Worm (Caenorhabditis elegans) whole organism, young adult: Measurements from ENCODE around the gene F35H12.1.

Experiments used
- B0019.2 ChIP-seq: fragments of 200-800 bp; sonication (Bioruptor generic); conservative IDR thresholded peaks from 2 replicates; pipeline ENCODE4 v1.3.6; 2022; ENCODE audit warnings: missing genetic modification reagents, missing genetic modification characterization, missing compliant biosample characterization
- B0261.1 ChIP-seq: sonication (generic microtip); optimal IDR thresholded peaks from 2 replicates; lab custom pipeline; 2016; ENCODE audit warnings: mild to moderate bottlenecking, missing genetic modification characterization, moderate library complexity, missing compliant biosample characterization
- F10E7.11 ChIP-seq: sonication (generic microtip); optimal IDR thresholded peaks from 2 replicates; lab custom pipeline; 2017; ENCODE audit warnings: mild to moderate bottlenecking, missing genetic modification characterization, moderate library complexity, missing compliant biosample characterization
- F23B12.7 ChIP-seq: sonication (generic microtip); optimal IDR thresholded peaks from 2 replicates; lab custom pipeline; 2017; ENCODE audit warnings: missing genetic modification characterization, mild to moderate bottlenecking, missing compliant biosample characterization, antibody characterized with exemption, moderate library complexity; ENCODE audit not compliant: insufficient read depth
- F33H1.4 ChIP-seq: fragments of 200-800 bp; sonication (Bioruptor generic); IDR thresholded peaks from 2 replicates; pipeline ENCODE4 v1.3.6; 2022; ENCODE audit warnings: missing genetic modification reagents, missing genetic modification characterization, missing compliant biosample characterization
- F49E8.2 ChIP-seq: sonication (generic microtip); optimal IDR thresholded peaks from 3 replicates; lab custom pipeline; 2017; ENCODE audit warnings: missing genetic modification characterization, mild to moderate bottlenecking, missing compliant biosample characterization, antibody characterized with exemption, moderate library complexity; ENCODE audit not compliant: insufficient read depth
- F57A8.1 ChIP-seq: fragments of 200-800 bp; sonication (Bioruptor generic); optimal IDR thresholded peaks from 2 replicates; lab custom pipeline; 2018; ENCODE audit warnings: mild to moderate bottlenecking, missing genetic modification characterization, moderate library complexity, missing compliant biosample characterization
- K11D2.4 ChIP-seq: fragments of 200-800 bp; sonication (Bioruptor generic); IDR thresholded peaks from 2 replicates; pipeline ENCODE4 v1.3.6; 2022; ENCODE audit warnings: missing genetic modification reagents, missing genetic modification characterization, missing compliant biosample characterization
- Y53G8AR.9 ChIP-seq: fragments of 200-800 bp; sonication (Bioruptor generic); conservative IDR thresholded peaks from 2 replicates; pipeline ENCODE4 v1.3.6; 2022; ENCODE audit warnings: missing genetic modification reagents, missing genetic modification characterization, missing compliant biosample characterization
- Y56A3A.18 ChIP-seq: fragments of 200-800 bp; sonication (Bioruptor generic); IDR thresholded peaks from 2 replicates; pipeline ENCODE4 v1.3.6; 2022; ENCODE audit warnings: missing genetic modification reagents, missing genetic modification characterization, missing compliant biosample characterization
- Y95B8A.8 ChIP-seq: fragments of 200-800 bp; sonication (Bioruptor generic); IDR thresholded peaks from 2 replicates; pipeline ENCODE4 v1.3.6; 2022; ENCODE audit warnings: missing genetic modification reagents, missing genetic modification characterization, missing compliant biosample characterization
- akir-1 ChIP-seq: fragments of 200-800 bp; sonication (Bioruptor generic); optimal IDR thresholded peaks from 2 replicates; lab custom pipeline; 2018; ENCODE audit warnings: mild to moderate bottlenecking, missing genetic modification characterization, moderate library complexity, missing compliant biosample characterization
- ama-1 ChIP-seq, 3 experiments: fragments of 150-350 bp in 1 of 3; sonication (generic microtip) in 2 of 3; optimal IDR thresholded peaks; 2 replicates each; lab custom pipeline; 2014 to 2018; ENCODE audit warnings: missing biosample characterization in 2 of 3, missing genetic modification characterization in 2 of 3, missing genetic modification reagents in 2 of 3
- aptf-2 ChIP-seq: fragments of 200-800 bp; sonication (Bioruptor generic); conservative IDR thresholded peaks from 2 replicates; pipeline ENCODE4 v1.3.6; 2022; ENCODE audit warnings: missing genetic modification reagents, missing genetic modification characterization, missing compliant biosample characterization
- atf-7 ChIP-seq: sonication (generic microtip); optimal IDR thresholded peaks from 2 replicates; lab custom pipeline; 2017; ENCODE audit warnings: mild to moderate bottlenecking, missing genetic modification characterization, missing compliant biosample characterization
- attf-5 ChIP-seq: fragments of 200-800 bp; sonication (Bioruptor generic); optimal IDR thresholded peaks from 2 replicates; lab custom pipeline; 2018; ENCODE audit warnings: mild to moderate bottlenecking, missing genetic modification characterization, missing compliant biosample characterization
- attf-6 ChIP-seq: fragments of 200-800 bp; sonication (Bioruptor generic); IDR thresholded peaks from 2 replicates; pipeline ENCODE4 v1.3.6; 2022; ENCODE audit warnings: missing genetic modification reagents, missing genetic modification characterization, missing compliant biosample characterization
- bed-2 ChIP-seq: fragments of 200-800 bp; sonication (Bioruptor generic); IDR thresholded peaks from 2 replicates; pipeline ENCODE4 v1.3.6; 2022; ENCODE audit warnings: missing genetic modification reagents, missing genetic modification characterization, missing compliant biosample characterization
- cebp-2 ChIP-seq: fragments of 200-800 bp; sonication (Bioruptor generic); IDR thresholded peaks from 2 replicates; pipeline ENCODE4 v1.3.6; 2022; ENCODE audit warnings: missing genetic modification characterization, missing compliant biosample characterization
- ceh-27 ChIP-seq: fragments of 200-800 bp; sonication (Bioruptor generic); optimal IDR thresholded peaks from 2 replicates; lab custom pipeline; 2018; ENCODE audit warnings: mild to moderate bottlenecking, missing genetic modification characterization, moderate library complexity, missing compliant biosample characterization
- ceh-40 ChIP-seq: fragments of 200-800 bp; sonication (Bioruptor generic); IDR thresholded peaks from 2 replicates; pipeline ENCODE4 v1.3.6; 2022; ENCODE audit warnings: missing genetic modification characterization, missing compliant biosample characterization
- die-1 ChIP-seq: sonication (generic microtip); optimal IDR thresholded peaks from 2 replicates; lab custom pipeline; 2016; ENCODE audit warnings: missing genotype, mild to moderate bottlenecking, missing genetic modification characterization, missing compliant biosample characterization
- dox-1 ChIP-seq: fragments of 200-800 bp; sonication (Bioruptor generic); IDR thresholded peaks from 2 replicates; pipeline ENCODE4 v1.3.6; 2022; ENCODE audit warnings: missing genetic modification reagents, missing genetic modification characterization, missing compliant biosample characterization
- dpff-1 ChIP-seq: sonication (generic microtip); optimal IDR thresholded peaks from 2 replicates; lab custom pipeline; 2017; ENCODE audit warnings: mild to moderate bottlenecking, missing genetic modification characterization, missing compliant biosample characterization
- dpl-1 ChIP-seq: fragments of 150-350 bp; optimal IDR thresholded peaks from 2 replicates; lab custom pipeline; 2014; ENCODE audit warnings: missing biosample characterization, missing genetic modification reagents, missing genetic modification characterization
- efl-1 ChIP-seq: fragments of 150-350 bp; optimal IDR thresholded peaks from 2 replicates; lab custom pipeline; 2014; ENCODE audit warnings: missing biosample characterization, missing genetic modification reagents, missing genetic modification characterization
- egl-18 ChIP-seq: fragments of 200-800 bp; sonication (Bioruptor generic); IDR thresholded peaks from 2 replicates; pipeline ENCODE4 v1.3.6; 2022; ENCODE audit warnings: missing genetic modification reagents, missing genetic modification characterization, missing compliant biosample characterization
- egrh-3 ChIP-seq: fragments of 200-800 bp; sonication (Bioruptor generic); IDR thresholded peaks from 2 replicates; pipeline ENCODE4 v1.3.6; 2022; ENCODE audit warnings: missing genetic modification reagents, missing genetic modification characterization, missing compliant biosample characterization
- ekl-4 ChIP-seq: fragments of 200-800 bp; sonication (Bioruptor generic); IDR thresholded peaks from 2 replicates; pipeline ENCODE4 v1.3.6; 2022; ENCODE audit warnings: missing genetic modification reagents, missing genetic modification characterization, missing compliant biosample characterization
- fkh-3 ChIP-seq: sonication (generic microtip); optimal IDR thresholded peaks from 2 replicates; lab custom pipeline; 2016; ENCODE audit warnings: mild to moderate bottlenecking, missing genetic modification characterization, missing compliant biosample characterization
- hlh-12 ChIP-seq: sonication (generic microtip); optimal IDR thresholded peaks from 2 replicates; lab custom pipeline; 2016; ENCODE audit warnings: missing genetic modification characterization, missing compliant biosample characterization
- hlh-26 ChIP-seq: fragments of 200-800 bp; sonication (Bioruptor generic); conservative IDR thresholded peaks from 2 replicates; pipeline ENCODE4 v1.3.6; 2022; ENCODE audit warnings: missing genetic modification reagents, missing genetic modification characterization, missing compliant biosample characterization
- hmg-20 ChIP-seq: fragments of 200-800 bp; sonication (Bioruptor generic); IDR thresholded peaks from 2 replicates; pipeline ENCODE4 v1.3.6; 2022; ENCODE audit warnings: missing genetic modification reagents, missing genetic modification characterization, missing compliant biosample characterization
- lir-1 ChIP-seq: fragments of 200-800 bp; sonication (Bioruptor generic); conservative IDR thresholded peaks from 2 replicates; pipeline ENCODE4 v1.3.6; 2022; ENCODE audit warnings: missing genetic modification reagents, missing genetic modification characterization, missing compliant biosample characterization
- lsl-1 ChIP-seq: fragments of 200-800 bp; sonication (Bioruptor generic); optimal IDR thresholded peaks from 2 replicates; lab custom pipeline; 2018; ENCODE audit warnings: mild to moderate bottlenecking, missing genetic modification characterization, moderate library complexity, missing compliant biosample characterization
- lsy-27 ChIP-seq: sonication (generic microtip); optimal IDR thresholded peaks from 2 replicates; lab custom pipeline; 2017; ENCODE audit warnings: missing genetic modification characterization, mild to moderate bottlenecking, missing compliant biosample characterization, antibody characterized with exemption, missing genotype, borderline replicate concordance; ENCODE audit not compliant: insufficient read depth
- madf-3 ChIP-seq: fragments of 200-800 bp; sonication (Bioruptor generic); IDR thresholded peaks from 2 replicates; pipeline ENCODE4 v1.3.6; 2022; ENCODE audit warnings: missing genetic modification reagents, missing genetic modification characterization, missing compliant biosample characterization
- nhr-27 ChIP-seq: fragments of 200-800 bp; sonication (Bioruptor generic); optimal IDR thresholded peaks from 2 replicates; lab custom pipeline; 2018; ENCODE audit warnings: mild to moderate bottlenecking, missing genetic modification characterization, moderate library complexity, missing compliant biosample characterization
- rpc-1 ChIP-seq, 2 experiments: fragments of 150-350 bp in 1 of 2; sonication (generic microtip) in 1 of 2; optimal IDR thresholded peaks; 2 replicates each; lab custom pipeline; 2014 to 2018; ENCODE audit warnings: missing biosample characterization in 1 of 2, missing genetic modification characterization in 1 of 2, missing genetic modification reagents in 1 of 2, missing genotype in 1 of 2
- snpc-1.3 ChIP-seq: sonication (generic microtip); optimal IDR thresholded peaks from 2 replicates; lab custom pipeline; 2017; ENCODE audit warnings: missing genetic modification characterization, mild to moderate bottlenecking, missing compliant biosample characterization, antibody characterized with exemption, moderate library complexity, missing genotype, missing genetic modification reagents; ENCODE audit not compliant: insufficient read depth
- tbx-9 ChIP-seq: sonication (generic microtip); optimal IDR thresholded peaks from 2 replicates; lab custom pipeline; 2016; ENCODE audit warnings: borderline replicate concordance, missing genetic modification characterization, inconsistent platforms, missing compliant biosample characterization
- tlf-1 ChIP-seq: fragments of 200-800 bp; sonication (Bioruptor generic); optimal IDR thresholded peaks from 2 replicates; lab custom pipeline; 2018; ENCODE audit warnings: mild to moderate bottlenecking, missing genetic modification characterization, missing compliant biosample characterization
- unc-130 ChIP-seq: sonication (generic microtip); optimal IDR thresholded peaks from 2 replicates; lab custom pipeline; 2016; ENCODE audit warnings: missing genetic modification reagents, missing genetic modification characterization, missing compliant biosample characterization
- xnd-1 ChIP-seq: sonication (generic microtip); optimal IDR thresholded peaks from 2 replicates; lab custom pipeline; 2016; ENCODE audit warnings: missing genotype, missing genetic modification reagents, missing genetic modification characterization, missing compliant biosample characterization
- zfh-2 ChIP-seq: fragments of 200-800 bp; sonication (Bioruptor generic); conservative IDR thresholded peaks from 2 replicates; pipeline ENCODE4 v1.3.6; 2022; ENCODE audit warnings: missing genetic modification reagents, missing genetic modification characterization, missing compliant biosample characterization
- ztf-18 ChIP-seq: sonication (generic microtip); optimal IDR thresholded peaks from 2 replicates; lab custom pipeline; 2016; ENCODE audit warnings: missing genotype, mild to moderate bottlenecking, missing genetic modification characterization, missing compliant biosample characterization
- ztf-3 ChIP-seq: fragments of 200-800 bp; sonication (Bioruptor generic); optimal IDR thresholded peaks from 2 replicates; lab custom pipeline; 2018; ENCODE audit warnings: mild to moderate bottlenecking, missing genetic modification characterization, missing compliant biosample characterization

The F35H12.1 gene

ce11 chrX:949466-949865, 15.9 kb downstream of the F35H12.1 start (continued):
- TF ChIP-seq lsl-1 (no peak), F49E8.2 (tag; lab: Kevin White, UChicago) (no peak), bed-2 (0 out of 2 replicates have a peak, but pooled peaks have one; percentile 42), rpc-1 (optimal IDR thresholded peaks at IDR 0.05; lab: Kevin White, UChicago) (no peak), rpc-1 (tag; optimal IDR thresholded peaks at IDR 0.05; lab: Kevin White, UChicago) (no peak), dpff-1 (tag; lab: Kevin White, UChicago) (no peak), hmg-20 (peak; percentile 63), egl-18 (GFP tag; lab: Robert Waterston, UW) (no peak), zfh-2 (GFP tag; lab: Robert Waterston, UW) (peak; percentile 97), akir-1 (GFP tag; lab: Kevin White, UChicago) (peak; percentile 53), F57A8.1 (no peak), nhr-27 (tag; lab: Kevin White, UChicago) (no peak), ztf-18 (tag; lab: Kevin White, UChicago) (no peak), snpc-1.3 (tag; lab: Kevin White, UChicago) (no peak), tlf-1 (GFP tag; lab: Kevin White, UChicago) (no peak), F33H1.4 (GFP tag; lab: Robert Waterston, UW) (no peak), madf-3 (no peak), ceh-27 (GFP tag; lab: Kevin White, UChicago) (peak; percentile 90), lsy-27 (tag; lab: Kevin White, UChicago) (no peak), attf-6 (GFP tag; lab: Robert Waterston, UW) (no peak), B0261.1 (tag; lab: Kevin White, UChicago) (no peak), atf-7 (peak; percentile 20), F10E7.11 (tag; lab: Kevin White, UChicago) (no peak), tbx-9 (tag; lab: Kevin White, UChicago) (no peak), Y53G8AR.9 (GFP tag; lab: Robert Waterston, UW) (no peak), attf-5 (GFP tag; lab: Kevin White, UChicago) (peak; percentile 80), xnd-1 (no peak), hlh-12 (tag; lab: Kevin White, UChicago) (no peak), K11D2.4 (peak; percentile 66; the same call in 1 of the 2 replicates), unc-130 (GFP tag; lab: Kevin White, UChicago) (no peak), cebp-2 (no peak), die-1 (tag; lab: Kevin White, UChicago) (peak; percentile 28), fkh-3 (no peak), efl-1 (GFP tag; lab: Kevin White, UChicago) (peak; percentile 17), Y56A3A.18 (GFP tag; lab: Robert Waterston, UW) (no peak), hlh-26 (GFP tag; lab: Robert Waterston, UW) (no peak), ekl-4 (0 out of 2 replicates have a peak, but pooled peaks have one; percentile 54), Y95B8A.8 (GFP tag; lab: Robert Waterston, UW) (0 out of 2 replicates have a peak, but pooled peaks have one; percentile 27), ztf-3 (no peak), dpl-1 (GFP tag; lab: Kevin White, UChicago) (no peak), B0019.2 (no peak), aptf-2 (GFP tag; lab: Robert Waterston, UW) (no peak), F23B12.7 (peak; percentile 4), ama-1 (optimal IDR thresholded peaks at IDR 0.05; lab: Kevin White, UChicago) (no peak), ama-1 (GFP tag; optimal IDR thresholded peaks at IDR 0.05; lab: Kevin White, UChicago) (no peak), ceh-40 (GFP tag; lab: Robert Waterston, UW) (no peak), egrh-3 (peak; percentile 62), lir-1 (GFP tag; lab: Robert Waterston, UW) (no peak), dox-1 (GFP tag; lab: Robert Waterston, UW) (peak; percentile 49; the same call in 1 of the 2 replicates)
